Worm (Caenorhabditis elegans): ENCODE measurements around the gene F46C3.7.

DNA sequence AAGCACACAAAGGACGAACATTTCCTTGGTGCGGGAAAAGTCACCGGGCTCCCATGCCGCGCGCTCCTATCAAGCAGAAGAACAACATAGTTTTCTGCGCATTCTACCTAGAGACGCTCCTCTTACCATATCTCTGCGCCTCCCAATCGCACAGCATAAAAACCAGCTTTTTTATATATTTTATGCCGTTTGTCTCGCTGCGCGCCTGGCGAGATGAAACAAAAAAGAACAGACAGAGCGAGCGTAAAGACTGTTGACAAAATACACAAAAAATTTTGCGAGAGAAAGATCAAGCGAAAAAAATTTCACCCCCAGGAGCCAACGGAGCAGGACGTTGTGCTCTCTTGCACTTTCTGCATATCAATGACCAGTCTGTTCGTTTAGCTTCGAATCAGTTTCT is 37.9 kb downstream of the F46C3.7 start:
- TF ChIP-seq lsy-2 (tag; optimal IDR thresholded peaks at IDR 0.05) (no peak), mdl-1 (tag; optimal IDR thresholded peaks at IDR 0.05) (no peak), pqm-1 (tag; optimal IDR thresholded peaks at IDR 0.05) (no peak), ztf-11 (tag; optimal IDR thresholded peaks at IDR 0.05) (no peak), grh-1 (GFP tag; IDR thresholded peaks at IDR 0.05) (0 out of 2 replicates have a peak, but pooled peaks have one; percentile 7), fkh-10 (GFP tag; optimal IDR thresholded peaks at IDR 0.05) (no peak), sptf-1 (tag; optimal IDR thresholded peaks at IDR 0.05) (no peak), zag-1 (tag; optimal IDR thresholded peaks at IDR 0.05) (no peak), nhr-19 (GFP tag; conservative IDR thresholded peaks at IDR 0.05) (no peak), egl-27 (tag; optimal IDR thresholded peaks at IDR 0.05) (no peak), nhr-237 (tag; optimal IDR thresholded peaks at IDR 0.05) (no peak), fos-1 (tag; optimal IDR thresholded peaks at IDR 0.05) (no peak), ama-1 (optimal IDR thresholded peaks at IDR 0.05) (no peak), nhr-28 (tag; optimal IDR thresholded peaks at IDR 0.05) (no peak)

All from whole organism, L1 larva.